Fruit fly (Drosophila melanogaster): Measurements from ENCODE around the gene nonC.

DNA sequence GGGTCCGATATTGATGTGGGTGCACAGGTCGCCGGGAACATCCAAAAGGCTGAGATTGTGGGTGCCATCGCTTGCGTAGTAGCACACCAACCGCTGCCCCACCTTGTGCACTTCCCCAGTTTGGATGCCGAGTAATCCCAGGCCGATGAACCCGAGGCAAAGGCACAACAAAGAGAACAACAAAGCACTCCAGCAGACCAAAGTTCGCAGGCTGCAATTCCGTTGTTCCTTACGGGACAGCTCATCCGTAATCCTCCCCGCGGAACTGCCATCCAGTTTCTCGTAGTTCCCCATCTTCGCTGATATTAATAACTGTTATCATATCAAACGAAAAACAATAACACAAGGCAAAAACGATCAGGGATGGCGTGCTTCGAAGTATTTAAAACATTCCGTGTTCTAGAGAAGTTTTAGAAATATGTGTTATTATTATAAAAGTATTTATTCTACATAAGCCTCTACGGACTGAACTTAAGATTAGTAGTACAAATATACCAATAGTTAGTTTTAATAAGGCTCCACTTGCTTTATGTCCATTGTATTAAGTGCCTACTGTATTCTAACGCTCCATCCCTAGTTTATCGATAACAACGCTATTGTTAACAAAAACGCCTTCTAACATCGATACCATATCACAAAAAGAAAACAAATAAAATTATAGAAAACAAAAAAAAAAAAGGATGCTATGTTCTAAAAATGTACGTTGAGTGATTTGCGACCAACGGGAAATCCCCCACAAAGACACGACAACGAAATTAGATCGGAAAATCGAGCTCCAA lies 25.1 kb downstream of the nonC start, which contains the start of the genes Cht11 and CG4558:
- TF ChIP-seq Hr4 (GFP tag; optimal IDR thresholded peaks at IDR 0.05) (peak; percentile 81), CG8319 (GFP tag; optimal IDR thresholded peaks at IDR 0.05) (peak; percentile 72), topi (GFP tag; optimal IDR thresholded peaks at IDR 0.05) (peak; percentile 87), CG6854 (GFP tag; optimal IDR thresholded peaks at IDR 0.05) (peak; percentile 67)

Measured in whole organism, prepupa.